Fruit fly (Drosophila melanogaster) whole organism, prepupa: ENCODE measurements around the gene CG5608.
A peak's percentile ranks its signal among the peaks of the same experiment; 100 is the strongest.

ENCODE experiments used
- Blimp-1 ChIP-seq: fragments of 200-800 bp; sonication (Bioruptor generic); optimal IDR thresholded peaks from 3 replicates; lab custom pipeline; 2017; ENCODE audit warnings: missing biosample characterization, missing genetic modification characterization, mild to moderate bottlenecking, moderate library complexity, missing genetic modification reagents
- CG10669 ChIP-seq: fragments of 200-800 bp; sonication (Bioruptor generic); optimal IDR thresholded peaks from 3 replicates; lab custom pipeline; 2018; ENCODE audit warnings: missing biosample characterization, mild to moderate bottlenecking, missing genetic modification characterization, moderate library complexity
- CG11294 ChIP-seq: fragments of 200-800 bp; sonication (Bioruptor generic); IDR thresholded peaks from 2 replicates; pipeline ENCODE4 v1.3.6; 2022; ENCODE audit warnings: missing biosample characterization, missing genetic modification characterization
- CG11762 ChIP-seq: fragments of 200-800 bp; sonication (Bioruptor generic); optimal IDR thresholded peaks from 3 replicates; lab custom pipeline; 2016; ENCODE audit warnings: missing biosample characterization, missing genetic modification characterization; ENCODE audit not compliant: insufficient read depth
- CG11902 ChIP-seq: fragments of 200-800 bp; sonication (Bioruptor generic); optimal IDR thresholded peaks from 3 replicates; lab custom pipeline; 2016; ENCODE audit warnings: missing biosample characterization, missing genetic modification characterization
- CG15336 ChIP-seq: fragments of 200-800 bp; sonication (Bioruptor generic); IDR thresholded peaks from 2 replicates; pipeline ENCODE4 v1.3.6; 2022; ENCODE audit warnings: missing biosample characterization, missing genetic modification characterization
- CG16779 ChIP-seq: fragments of 200-800 bp; sonication (Bioruptor generic); optimal IDR thresholded peaks from 3 replicates; lab custom pipeline; 2017; ENCODE audit warnings: missing biosample characterization, mild to moderate bottlenecking, missing genetic modification characterization
- CG3032 ChIP-seq: fragments of 200-800 bp; optimal IDR thresholded peaks from 2 replicates; lab custom pipeline; 2019; ENCODE audit warnings: missing biosample characterization, mild to moderate bottlenecking, missing genetic modification characterization, moderate library complexity
- CG31627 ChIP-seq: fragments of 200-800 bp; sonication (Bioruptor generic); optimal IDR thresholded peaks from 3 replicates; lab custom pipeline; 2016; ENCODE audit warnings: missing biosample characterization, missing genetic modification characterization
- CG32006 ChIP-seq: fragments of 200-800 bp; sonication (Bioruptor generic); optimal IDR thresholded peaks from 3 replicates; lab custom pipeline; 2017; ENCODE audit warnings: missing biosample characterization, mild to moderate bottlenecking, missing genetic modification characterization
- CG3919 ChIP-seq: fragments of 200-800 bp; sonication (Bioruptor generic); optimal IDR thresholded peaks from 3 replicates; lab custom pipeline; 2016; ENCODE audit warnings: missing biosample characterization, missing genetic modification characterization
- CG6163 ChIP-seq: fragments of 200-800 bp; sonication (Bioruptor generic); IDR thresholded peaks from 3 replicates; pipeline ENCODE4 v1.3.6; 2022; ENCODE audit warnings: missing biosample characterization, missing genetic modification characterization
- CG6792 ChIP-seq: fragments of 200-800 bp; sonication (Bioruptor generic); optimal IDR thresholded peaks from 3 replicates; lab custom pipeline; 2016; ENCODE audit warnings: missing biosample characterization, missing genetic modification characterization
- CG6808 ChIP-seq: fragments of 200-800 bp; sonication (Bioruptor generic); optimal IDR thresholded peaks from 3 replicates; lab custom pipeline; 2017; ENCODE audit warnings: missing biosample characterization, missing genetic modification characterization, mild to moderate bottlenecking, moderate library complexity, missing genetic modification reagents
- CG8119 ChIP-seq: fragments of 200-800 bp; sonication (Bioruptor generic); IDR thresholded peaks from 3 replicates; pipeline ENCODE4 v1.3.6; 2022; ENCODE audit warnings: missing biosample characterization, missing genetic modification characterization
- CG8319 ChIP-seq: fragments of 200-800 bp; sonication (Bioruptor generic); optimal IDR thresholded peaks from 3 replicates; lab custom pipeline; 2016; ENCODE audit warnings: missing biosample characterization, missing genetic modification characterization
- CG8632 ChIP-seq: fragments of 200-800 bp; sonication (Bioruptor generic); optimal IDR thresholded peaks from 3 replicates; lab custom pipeline; 2016; ENCODE audit warnings: missing biosample characterization, missing genetic modification characterization
- CG9139 ChIP-seq: fragments of 200-800 bp; sonication (Bioruptor generic); optimal IDR thresholded peaks from 3 replicates; lab custom pipeline; 2017; ENCODE audit warnings: missing biosample characterization, mild to moderate bottlenecking, missing genetic modification characterization
- Eip78C ChIP-seq: fragments of 200-800 bp; sonication (Bioruptor generic); peaks from one replicate; lab custom pipeline; 2016; ENCODE audit warnings: missing biosample characterization, missing genetic modification characterization
- Eip93F ChIP-seq: fragments of 200-800 bp; sonication (Bioruptor generic); optimal IDR thresholded peaks from 2 replicates; lab custom pipeline; 2016; ENCODE audit warnings: missing biosample characterization, mild to moderate bottlenecking, missing genetic modification characterization
- Ets96B ChIP-seq: fragments of 200-800 bp; optimal IDR thresholded peaks from 2 replicates; lab custom pipeline; 2019; ENCODE audit warnings: missing biosample characterization, mild to moderate bottlenecking, missing genetic modification characterization, moderate library complexity
- Gug ChIP-seq: fragments of 200-800 bp; sonication (Bioruptor generic); IDR thresholded peaks from 2 replicates; pipeline ENCODE4 v1.3.6; 2022; ENCODE audit warnings: missing biosample characterization, missing genetic modification characterization
- Hr38 ChIP-seq: sonication (Bioruptor generic); optimal IDR thresholded peaks from 2 replicates; lab custom pipeline; 2016; ENCODE audit warnings: missing biosample characterization, missing genetic modification characterization
- Hr39 ChIP-seq: fragments of 200-800 bp; sonication (Bioruptor generic); optimal IDR thresholded peaks from 2 replicates; lab custom pipeline; 2016; ENCODE audit warnings: missing biosample characterization, missing genetic modification characterization
- Lpt ChIP-seq: fragments of 200-800 bp; sonication (Bioruptor generic); optimal IDR thresholded peaks from 3 replicates; lab custom pipeline; 2016; ENCODE audit warnings: missing biosample characterization, missing genetic modification characterization
- Met ChIP-seq: fragments of 200-800 bp; sonication (Bioruptor generic); optimal IDR thresholded peaks from 3 replicates; lab custom pipeline; 2016; ENCODE audit warnings: missing biosample characterization, missing genetic modification characterization
- OdsH ChIP-seq: fragments of 200-800 bp; sonication (Bioruptor generic); optimal IDR thresholded peaks from 3 replicates; lab custom pipeline; 2016; ENCODE audit warnings: missing biosample characterization, missing genetic modification characterization
- Smox ChIP-seq: fragments of 200-800 bp; sonication (Bioruptor generic); optimal IDR thresholded peaks from 3 replicates; lab custom pipeline; 2016; ENCODE audit warnings: missing biosample characterization, missing genetic modification characterization
- Sox14 ChIP-seq: fragments of 200-800 bp; sonication (Bioruptor generic); optimal IDR thresholded peaks from 3 replicates; lab custom pipeline; 2016; ENCODE audit warnings: missing biosample characterization, missing genetic modification characterization
- Sox15 ChIP-seq: fragments of 200-800 bp; sonication (Bioruptor generic); optimal IDR thresholded peaks from 3 replicates; lab custom pipeline; 2016; ENCODE audit warnings: missing biosample characterization, missing genetic modification characterization
- achi ChIP-seq: fragments of 200-800 bp; sonication (Bioruptor generic); optimal IDR thresholded peaks from 3 replicates; lab custom pipeline; 2016; ENCODE audit warnings: missing biosample characterization, missing genetic modification characterization
- cyc ChIP-seq: fragments of 200-800 bp; sonication (Bioruptor generic); optimal IDR thresholded peaks from 3 replicates; lab custom pipeline; 2016; ENCODE audit warnings: missing biosample characterization, missing genetic modification characterization
- dac ChIP-seq: fragments of 200-800 bp; sonication (Bioruptor generic); optimal IDR thresholded peaks from 2 replicates; lab custom pipeline; 2017; ENCODE audit warnings: missing biosample characterization, mild to moderate bottlenecking, missing genetic modification characterization
- dsx ChIP-seq: fragments of 200-800 bp; optimal IDR thresholded peaks from 3 replicates; lab custom pipeline; 2019; ENCODE audit warnings: missing biosample characterization, mild to moderate bottlenecking, missing genetic modification characterization, moderate library complexity; ENCODE audit not compliant: poor library complexity, severe bottlenecking
- eg ChIP-seq: fragments of 200-800 bp; sonication (Bioruptor generic); IDR thresholded peaks from 3 replicates; pipeline ENCODE4 v1.3.6; 2022; ENCODE audit warnings: missing biosample characterization, missing genetic modification characterization
- esn ChIP-seq: fragments of 200-800 bp; sonication (Bioruptor generic); optimal IDR thresholded peaks from 2 replicates; lab custom pipeline; 2016; ENCODE audit warnings: missing biosample characterization, mild to moderate bottlenecking, missing genetic modification characterization, moderate library complexity
- fd59A ChIP-seq: fragments of 200-800 bp; sonication (Bioruptor generic); optimal IDR thresholded peaks from 2 replicates; lab custom pipeline; 2017; ENCODE audit warnings: missing biosample characterization, mild to moderate bottlenecking, missing genetic modification characterization, missing genetic modification reagents
- fd85E ChIP-seq: fragments of 200-800 bp; sonication (Bioruptor generic); optimal IDR thresholded peaks from 3 replicates; lab custom pipeline; 2016; ENCODE audit warnings: missing biosample characterization, missing genetic modification characterization
- fkh ChIP-seq: fragments of 200-800 bp; sonication (Bioruptor generic); optimal IDR thresholded peaks from 3 replicates; lab custom pipeline; 2017; ENCODE audit warnings: missing biosample characterization, mild to moderate bottlenecking, missing genetic modification characterization, moderate library complexity
- lz ChIP-seq: fragments of 200-800 bp; sonication (Bioruptor generic); optimal IDR thresholded peaks from 3 replicates; lab custom pipeline; 2016; ENCODE audit warnings: missing biosample characterization, missing genetic modification characterization
- net ChIP-seq: fragments of 200-800 bp; sonication (Bioruptor generic); optimal IDR thresholded peaks from 3 replicates; lab custom pipeline; 2016; ENCODE audit warnings: missing biosample characterization, missing genetic modification characterization
- pdm3 ChIP-seq: fragments of 200-800 bp; sonication (Bioruptor generic); optimal IDR thresholded peaks from 3 replicates; lab custom pipeline; 2016; ENCODE audit warnings: missing biosample characterization, missing genetic modification characterization
- salr ChIP-seq, 2 experiments: fragments of 200-800 bp; sonication (Bioruptor generic); optimal IDR thresholded peaks; 3 replicates each; lab custom pipeline; 2016 to 2018; ENCODE audit warnings: missing biosample characterization in 2 of 2, missing genetic modification characterization in 2 of 2, mild to moderate bottlenecking in 1 of 2
- spab ChIP-seq: fragments of 200-800 bp; sonication (Bioruptor generic); optimal IDR thresholded peaks from 2 replicates; lab custom pipeline; 2017; ENCODE audit warnings: missing biosample characterization, mild to moderate bottlenecking, missing genetic modification characterization, missing genetic modification reagents
- svp ChIP-seq: fragments of 200-800 bp; sonication (Bioruptor generic); peaks from one replicate; lab custom pipeline; 2016; ENCODE audit warnings: missing biosample characterization, missing genetic modification characterization

CG5608 gene

DNA sequence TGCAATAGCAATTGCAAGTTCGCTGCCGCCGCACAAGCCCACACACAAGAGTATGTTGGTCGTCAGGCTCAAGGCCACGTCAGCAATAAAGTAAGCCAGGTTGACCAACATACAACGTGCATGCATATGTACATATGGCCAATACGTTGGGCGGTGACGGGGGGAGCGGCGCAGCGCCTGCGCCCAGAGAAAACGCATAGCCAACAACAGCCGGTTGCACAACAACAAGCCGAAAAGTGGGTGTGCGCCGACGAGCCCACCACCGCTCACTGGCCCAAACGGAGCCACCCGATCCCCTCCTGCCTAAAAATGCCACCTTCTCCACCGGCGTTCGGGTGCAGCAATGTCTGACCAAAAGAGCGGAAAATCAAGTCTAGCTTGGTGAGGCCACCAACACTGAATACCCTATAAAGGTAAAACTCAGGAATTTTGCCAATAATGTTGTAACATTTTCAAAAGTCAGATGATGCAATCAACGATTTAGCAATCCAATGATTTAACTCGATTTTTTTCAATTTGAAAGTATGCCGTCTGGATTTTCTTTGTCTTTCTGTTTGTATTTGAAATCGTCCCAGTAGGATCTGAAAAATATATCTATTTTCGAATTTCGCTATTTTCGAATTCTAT is 13.1 kb downstream of the CG5608 start, which contains the start of gene CG5509:
Gene CG5509 (plus strand): TSS at position 577 of the 627 bp plus-strand sequence.
- no peak for TF ChIP-seq lz
- no peak for TF ChIP-seq Sox14 (GFP tag; lab: Kevin White, UChicago)
- TF ChIP-seq CG3919 (GFP tag; lab: Kevin White, UChicago) = no peak
- no peak for TF ChIP-seq CG11902 (GFP tag; lab: Kevin White, UChicago)
- no peak for TF ChIP-seq cyc (GFP tag; lab: Kevin White, UChicago)
- no peak for TF ChIP-seq Hr38
- TF ChIP-seq CG10669 (GFP tag; lab: Kevin White, UChicago) = no peak
- peak; percentile 52; the same call in 2 of the 3 replicates for TF ChIP-seq eg (GFP tag; lab: Robert Waterston, UW)
- no peak for TF ChIP-seq fd85E (GFP tag; lab: Kevin White, UChicago)
- TF ChIP-seq achi (GFP tag; lab: Kevin White, UChicago) = no peak
- no peak for TF ChIP-seq CG11294 (GFP tag; lab: Robert Waterston, UW)
- peak; percentile 28 for TF ChIP-seq dsx
- no peak for TF ChIP-seq Eip93F
- TF ChIP-seq pdm3 (GFP tag; lab: Kevin White, UChicago) = no peak
- no peak for TF ChIP-seq Gug
- TF ChIP-seq Eip78C (GFP tag; lab: Kevin White, UChicago) = peak; percentile 22
- no peak for TF ChIP-seq Hr39 (GFP tag; lab: Kevin White, UChicago)
- no peak for TF ChIP-seq CG9139 (GFP tag; lab: Kevin White, UChicago)
- TF ChIP-seq fd59A = no peak
- no peak for TF ChIP-seq CG32006 (GFP tag; lab: Kevin White, UChicago)
- no peak for TF ChIP-seq salr (GFP tag; optimal IDR thresholded peaks at IDR 0.05; lab: Kevin White, UChicago)
- TF ChIP-seq CG6808 (GFP tag; lab: Kevin White, UChicago) = no peak
- no peak for TF ChIP-seq Blimp-1
- TF ChIP-seq Smox (GFP tag; lab: Kevin White, UChicago) = no peak
- TF ChIP-seq Lpt = no peak
- TF ChIP-seq dac = no peak
- no peak for TF ChIP-seq net (GFP tag; lab: Kevin White, UChicago)
- TF ChIP-seq CG8119 (GFP tag; lab: Robert Waterston, UW) = no peak
- TF ChIP-seq CG15336 = peak; percentile 29; the same call in 1 of the 2 replicates
- no peak for TF ChIP-seq Ets96B

DNA sequence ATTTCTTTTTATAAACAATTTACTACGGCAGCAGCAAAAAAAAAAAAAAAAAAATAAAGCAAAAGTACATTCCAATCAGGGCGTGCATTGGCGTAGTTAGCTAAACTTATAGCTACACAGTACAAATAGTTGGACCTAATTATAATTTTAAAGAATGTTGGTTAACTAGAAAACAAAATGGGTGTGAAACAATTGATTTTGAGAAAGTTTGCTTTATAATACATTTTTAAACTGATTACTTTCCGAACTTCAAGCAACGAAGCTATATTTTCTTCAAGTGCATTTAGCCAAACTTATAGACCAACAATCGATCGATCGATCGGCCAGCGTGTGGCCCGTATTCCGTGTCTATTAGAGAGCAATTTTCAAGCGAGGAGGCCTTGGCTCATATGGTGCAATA is 13.7 kb downstream of the CG5608 start:
- TF ChIP-seq CG6792 (no peak), eg (GFP tag; lab: Robert Waterston, UW) (peak; percentile 65; the same call in 1 of the 3 replicates), CG11762 (peak; percentile 6), spab (GFP tag; lab: Kevin White, UChicago) (peak; percentile 17), fkh (GFP tag; lab: Kevin White, UChicago) (no peak), CG16779 (tag; lab: Kevin White, UChicago) (no peak), Met (GFP tag; lab: Kevin White, UChicago) (no peak), CG3919 (GFP tag; lab: Kevin White, UChicago) (peak; percentile 30), Ets96B (peak; percentile 7), Eip78C (GFP tag; lab: Kevin White, UChicago) (peak; percentile 76), CG31627 (peak; percentile 5), CG11902 (GFP tag; lab: Kevin White, UChicago) (peak; percentile 24), CG11294 (GFP tag; lab: Robert Waterston, UW) (peak; percentile 50; the same call in 1 of the 2 replicates), Sox15 (no peak), Gug (peak; percentile 32; the same call in 1 of the 2 replicates), CG10669 (GFP tag; lab: Kevin White, UChicago) (no peak), CG32006 (GFP tag; lab: Kevin White, UChicago) (peak; percentile 58), CG15336 (peak; percentile 71), CG8119 (GFP tag; lab: Robert Waterston, UW) (peak; percentile 53; the same call in 2 of the 3 replicates), CG3032 (tag; lab: Kevin White, UChicago) (peak; percentile 23), salr (GFP tag; optimal IDR thresholded peaks at IDR 0.05; lab: Kevin White, UChicago) (no peak), CG8632 (GFP tag; lab: Kevin White, UChicago) (peak; percentile 29), CG8319 (GFP tag; lab: Kevin White, UChicago) (peak; percentile 14), Blimp-1 (no peak), fd85E (GFP tag; lab: Kevin White, UChicago) (no peak), net (GFP tag; lab: Kevin White, UChicago) (peak; percentile 30), CG6163 (GFP tag; lab: Robert Waterston, UW) (peak; percentile 70), OdsH (GFP tag; lab: Kevin White, UChicago) (peak; percentile 53), svp (peak; percentile 51), esn (GFP tag; lab: Kevin White, UChicago) (peak; percentile 3)
